Worm (Caenorhabditis elegans) whole organism, L3 larva: Measurements from ENCODE around the gene EEED8.2.

Experiments
- ZK546.5 ChIP-seq: sonication (generic microtip); optimal IDR thresholded peaks from 2 replicates; lab custom pipeline; 2017; ENCODE audit warnings: missing biosample characterization, missing genetic modification characterization
- aly-2 ChIP-seq: fragments of 150-350 bp; optimal IDR thresholded peaks from 2 replicates; lab custom pipeline; 2014; ENCODE audit warnings: missing biosample characterization, missing genetic modification characterization
- daf-12 ChIP-seq: fragments of 150-350 bp; optimal IDR thresholded peaks from 2 replicates; lab custom pipeline; 2014; ENCODE audit warnings: missing biosample characterization, missing genetic modification reagents, missing genetic modification characterization
- elt-3 ChIP-seq, 3 experiments: fragments of 150-350 bp in 1 of 3; sonication (generic microtip) in 2 of 3; optimal IDR thresholded peaks; 2 replicates in 2 of 3; 4 replicates in 1 of 3; lab custom pipeline; 2014 to 2017; ENCODE audit warnings: missing biosample characterization in 3 of 3, missing genetic modification characterization in 3 of 3
- fkh-10 ChIP-seq: sonication (generic microtip); optimal IDR thresholded peaks from 2 replicates; lab custom pipeline; 2017; ENCODE audit warnings: missing biosample characterization, missing genetic modification reagents, missing genetic modification characterization
- fos-1 ChIP-seq: fragments of 150-350 bp; optimal IDR thresholded peaks from 2 replicates; lab custom pipeline; 2014; ENCODE audit warnings: missing biosample characterization, missing genetic modification characterization
- jun-1 ChIP-seq: fragments of 150-350 bp; optimal IDR thresholded peaks from 2 replicates; lab custom pipeline; 2014; ENCODE audit warnings: missing biosample characterization, missing genetic modification reagents, missing genetic modification characterization
- lsy-12 ChIP-seq: sonication (generic microtip); optimal IDR thresholded peaks from 2 replicates; lab custom pipeline; 2016; ENCODE audit warnings: mild to moderate bottlenecking, missing genetic modification characterization, missing compliant biosample characterization
- nhr-237 ChIP-seq: fragments of 150-350 bp; optimal IDR thresholded peaks from 2 replicates; lab custom pipeline; 2014; ENCODE audit warnings: missing biosample characterization, missing genetic modification characterization
- nhr-77 ChIP-seq: fragments of 150-350 bp; optimal IDR thresholded peaks from 2 replicates; lab custom pipeline; 2014; ENCODE audit warnings: missing biosample characterization, missing genetic modification characterization
- unc-39 ChIP-seq: sonication (generic microtip); optimal IDR thresholded peaks from 4 replicates; lab custom pipeline; 2017; ENCODE audit warnings: missing biosample characterization, missing genetic modification characterization
- zag-1 ChIP-seq: fragments of 150-350 bp; optimal IDR thresholded peaks from 2 replicates; lab custom pipeline; 2014; ENCODE audit warnings: missing biosample characterization, missing genetic modification characterization

- no peak for TF ChIP-seq lsy-12
- no peak for TF ChIP-seq fos-1 (tag; lab: Kevin White, UChicago)
- TF ChIP-seq zag-1 (tag; lab: Kevin White, UChicago), result no peak
- TF ChIP-seq unc-39 (tag; lab: Kevin White, UChicago), result no peak
- TF ChIP-seq daf-12, result no peak
- no peak for TF ChIP-seq jun-1
- no peak for TF ChIP-seq nhr-237 (tag; lab: Kevin White, UChicago)
- TF ChIP-seq aly-2 (tag; lab: Kevin White, UChicago), result no peak
- TF ChIP-seq fkh-10 (GFP tag; lab: Kevin White, UChicago), result no peak
- TF ChIP-seq ZK546.5, result no peak
- no peak for TF ChIP-seq nhr-77 (tag; lab: Kevin White, UChicago)
- TF ChIP-seq elt-3 (tag; optimal IDR thresholded peaks at IDR 0.05; lab: Kevin White, UChicago), result no peak
Measured at ce11 chrII:5425633-5426032, 9.1 kb downstream of the EEED8.2 start, which contains the start of gene F07F6.8.
